Worm (Caenorhabditis elegans): Measurements from ENCODE around the gene D1014.6.

Gene D1014.6

DNA sequence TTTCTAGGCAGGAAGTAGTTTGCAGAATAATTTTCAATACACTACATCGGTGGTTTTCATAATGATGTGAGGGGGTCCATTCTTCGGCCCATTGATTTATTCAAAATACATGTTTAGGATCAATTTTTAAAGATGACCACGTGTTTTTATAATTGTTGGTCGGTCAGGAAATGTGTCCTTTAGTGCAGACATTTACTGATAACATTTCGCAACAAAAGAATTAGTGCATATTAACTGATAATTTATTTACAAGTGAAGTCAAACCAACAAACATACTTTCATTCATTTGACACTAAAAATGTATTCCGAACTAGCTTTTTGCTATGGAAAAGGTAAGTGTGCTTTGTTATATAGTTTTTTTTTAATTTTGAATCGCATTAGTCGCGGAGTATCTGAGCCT is 40.7 kb downstream of the D1014.6 start, which contains the start of gene F20D6.5:
F20D6.5 (plus strand) TSS at position 259 of the 400 bp plus-strand sequence.
- TF ChIP-seq ref-1 (GFP tag; conservative IDR thresholded peaks at IDR 0.05) (no peak), T22C8.4 (GFP tag; IDR thresholded peaks at IDR 0.05) (no peak), med-1 (GFP tag; optimal IDR thresholded peaks at IDR 0.05; ENCODE audit: insufficient read depth) (no peak), cog-1 (tag; optimal IDR thresholded peaks at IDR 0.05) (no peak), klf-2 (GFP tag; conservative IDR thresholded peaks at IDR 0.05) (no peak), ztf-29 (GFP tag; IDR thresholded peaks at IDR 0.05) (no peak), flt-1 (GFP tag; IDR thresholded peaks at IDR 0.05) (no peak), tab-1 (GFP tag; IDR thresholded peaks at IDR 0.05) (no peak), ztf-23 (GFP tag; IDR thresholded peaks at IDR 0.05) (no peak)

DNA sequence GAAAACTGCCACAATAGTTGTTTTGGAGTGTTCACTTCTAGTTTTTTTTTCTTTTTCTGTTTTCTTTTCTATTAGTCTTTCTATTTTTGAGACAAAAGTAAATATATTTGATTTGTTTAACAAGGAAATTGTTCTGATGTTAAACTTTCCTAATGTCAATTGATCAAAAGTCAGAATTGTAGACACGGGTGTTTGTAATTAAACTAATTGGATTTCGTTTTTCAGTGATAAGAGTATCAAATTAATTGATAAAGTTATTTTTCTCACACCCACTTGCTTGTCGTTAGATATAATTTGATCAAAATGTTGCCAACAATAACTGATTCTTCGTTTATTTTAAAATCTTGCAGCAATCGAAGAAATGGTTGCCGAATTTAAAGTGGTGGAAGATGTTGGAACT is 42.2 kb downstream of the D1014.6 start:
- TF ChIP-seq klf-2 (GFP tag; conservative IDR thresholded peaks at IDR 0.05) = no peak
- no peak for TF ChIP-seq ztf-29 (GFP tag; IDR thresholded peaks at IDR 0.05)
- no peak for TF ChIP-seq ref-1 (GFP tag; conservative IDR thresholded peaks at IDR 0.05)
- TF ChIP-seq med-1 (GFP tag; optimal IDR thresholded peaks at IDR 0.05; ENCODE audit: insufficient read depth) = no peak
- TF ChIP-seq flt-1 (GFP tag; IDR thresholded peaks at IDR 0.05) = no peak
- no peak for TF ChIP-seq ztf-23 (GFP tag; IDR thresholded peaks at IDR 0.05)
- TF ChIP-seq cog-1 (tag; optimal IDR thresholded peaks at IDR 0.05) = no peak
- no peak for TF ChIP-seq tab-1 (GFP tag; IDR thresholded peaks at IDR 0.05)
- no peak for TF ChIP-seq T22C8.4 (GFP tag; IDR thresholded peaks at IDR 0.05)

DNA sequence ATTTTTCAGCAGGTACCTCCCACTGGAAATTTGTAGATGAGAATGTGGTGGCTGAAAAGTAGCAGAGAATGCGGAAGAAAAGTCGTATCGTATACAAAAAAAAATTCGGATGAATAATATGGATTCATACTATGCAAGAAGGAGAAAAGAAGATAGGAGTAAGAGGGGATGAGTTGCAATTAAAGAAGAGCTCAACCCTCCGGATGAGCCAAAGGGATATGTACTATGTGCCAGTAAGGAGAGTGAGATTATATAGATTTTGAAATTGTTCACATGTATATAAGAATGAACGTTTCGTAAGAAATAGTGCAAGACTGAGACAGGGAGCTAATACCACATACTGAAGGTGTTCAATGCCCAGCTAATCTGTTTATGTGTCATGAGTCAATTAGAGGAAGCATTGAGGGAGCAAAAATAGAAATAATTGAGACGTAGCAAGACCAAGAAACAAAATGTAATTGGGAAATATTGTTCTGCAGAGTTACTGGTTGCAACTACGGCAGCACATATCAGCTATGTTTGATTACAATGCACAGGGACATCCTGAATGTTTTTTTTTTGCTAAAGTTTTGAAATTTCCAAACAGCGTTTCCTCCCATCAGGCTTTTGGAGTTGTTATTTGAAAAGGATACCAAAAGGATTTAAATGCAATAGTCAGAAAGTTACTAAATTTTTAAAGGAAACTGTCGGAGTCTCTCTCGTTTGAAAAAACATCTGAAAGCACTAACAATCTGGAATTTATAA is 47.4 kb downstream of the D1014.6 start, which contains the start of gene F20D6.8:
F20D6.8 (minus strand) TSS at position 51 of the 744 bp plus-strand sequence.
- TF ChIP-seq flt-1 (GFP tag; IDR thresholded peaks at IDR 0.05) = no peak
- TF ChIP-seq ztf-23 (GFP tag; IDR thresholded peaks at IDR 0.05) = no peak
- TF ChIP-seq ref-1 (GFP tag; conservative IDR thresholded peaks at IDR 0.05) = no peak

DNA sequence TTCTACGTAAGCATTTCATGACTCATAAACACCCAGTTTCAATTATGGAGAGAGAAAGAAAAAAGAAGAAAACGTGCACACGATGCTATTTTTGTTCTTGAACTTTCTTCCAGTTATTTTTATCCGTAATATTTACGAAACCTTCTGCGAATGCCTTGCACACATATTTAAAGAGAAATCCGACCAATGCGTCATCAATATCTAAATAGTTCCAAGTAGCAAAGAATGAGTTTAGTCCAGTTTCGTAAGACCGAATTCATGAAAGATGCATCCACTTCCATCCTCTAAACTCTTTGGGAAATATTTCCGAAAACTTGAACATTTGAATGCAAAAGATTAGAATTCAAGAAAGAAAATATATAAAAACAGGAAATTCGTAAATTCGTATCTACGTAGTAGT is 48.2 kb downstream of the D1014.6 start:
- TF ChIP-seq ztf-23 (GFP tag; IDR thresholded peaks at IDR 0.05) = no peak
- TF ChIP-seq klf-2 (GFP tag; conservative IDR thresholded peaks at IDR 0.05) = no peak
- no peak for TF ChIP-seq ref-1 (GFP tag; conservative IDR thresholded peaks at IDR 0.05)

DNA sequence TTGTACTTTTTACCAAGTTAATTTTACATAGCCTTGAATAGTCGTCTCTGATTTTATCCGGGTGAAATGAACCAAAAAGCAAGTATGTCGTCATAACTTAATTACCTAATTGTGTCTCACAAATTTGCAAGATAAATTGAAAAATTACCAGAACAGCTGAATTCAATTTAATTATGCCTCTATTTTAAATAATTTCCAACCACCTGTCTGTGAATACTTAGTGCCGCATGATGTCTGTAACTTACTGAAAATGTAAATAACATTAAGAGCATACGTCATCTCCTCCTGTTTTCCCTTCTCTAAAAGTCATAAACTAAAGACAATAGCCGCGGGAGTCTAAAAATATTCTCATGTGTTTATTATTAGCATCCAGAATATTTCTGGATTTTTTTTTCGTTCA is 49.3 kb downstream of the D1014.6 start:
- TF ChIP-seq ref-1 (GFP tag; conservative IDR thresholded peaks at IDR 0.05) (no peak), cog-1 (tag; optimal IDR thresholded peaks at IDR 0.05) (no peak), klf-2 (GFP tag; conservative IDR thresholded peaks at IDR 0.05) (no peak), ztf-23 (GFP tag; IDR thresholded peaks at IDR 0.05) (no peak), med-1 (GFP tag; optimal IDR thresholded peaks at IDR 0.05; ENCODE audit: insufficient read depth) (no peak), ztf-29 (GFP tag; IDR thresholded peaks at IDR 0.05) (no peak), flt-1 (GFP tag; IDR thresholded peaks at IDR 0.05) (no peak), tab-1 (GFP tag; IDR thresholded peaks at IDR 0.05) (no peak)

DNA sequence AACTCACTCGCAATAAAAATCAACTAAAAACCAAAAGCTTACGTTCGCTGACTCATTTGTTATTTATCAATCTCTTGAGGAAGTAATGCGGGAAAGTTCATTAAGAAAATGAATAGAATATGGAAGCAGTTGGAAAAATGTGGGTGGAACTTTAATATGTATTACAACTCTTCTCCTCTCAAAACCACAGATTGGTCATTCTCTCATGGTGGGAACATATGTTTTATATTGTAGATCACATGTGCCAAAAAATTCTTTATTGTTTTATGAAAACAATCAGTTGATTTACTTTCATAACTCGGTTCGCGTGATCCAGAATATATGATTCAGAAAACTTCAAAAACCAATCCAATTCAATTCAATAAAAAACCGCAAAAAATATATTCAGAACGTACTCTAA is 50.7 kb downstream of the D1014.6 start:
- no peak for TF ChIP-seq med-1 (GFP tag; optimal IDR thresholded peaks at IDR 0.05; ENCODE audit: insufficient read depth)
- TF ChIP-seq ref-1 (GFP tag; conservative IDR thresholded peaks at IDR 0.05) = no peak
- TF ChIP-seq ztf-23 (GFP tag; IDR thresholded peaks at IDR 0.05) = no peak
- no peak for TF ChIP-seq ztf-29 (GFP tag; IDR thresholded peaks at IDR 0.05)
- TF ChIP-seq tab-1 (GFP tag; IDR thresholded peaks at IDR 0.05) = no peak
- no peak for TF ChIP-seq T22C8.4 (GFP tag; IDR thresholded peaks at IDR 0.05)
- TF ChIP-seq klf-2 (GFP tag; conservative IDR thresholded peaks at IDR 0.05) = no peak
- TF ChIP-seq cog-1 (tag; optimal IDR thresholded peaks at IDR 0.05) = no peak
- TF ChIP-seq flt-1 (GFP tag; IDR thresholded peaks at IDR 0.05) = no peak
